Worm (Caenorhabditis elegans): ENCODE results near the gene F52D10.2.

- no peak for TF ChIP-seq ceh-28 (tag; optimal IDR thresholded peaks at IDR 0.05)
- TF ChIP-seq T20F7.1 (GFP tag; optimal IDR thresholded peaks at IDR 0.05) = peak; percentile 75
- peak in 1 of 2 experiments; percentile 11 for TF ChIP-seq unc-62 (GFP tag; optimal IDR thresholded peaks at IDR 0.05 in 1 of 2)
- TF ChIP-seq unc-62 (tag; optimal IDR thresholded peaks at IDR 0.05) = no peak
Measured at ce11 chrX:11603234-11604108, 12.0 kb upstream of the F52D10.2 start.

Measured in whole organism, L4 larva.